Worm (Caenorhabditis elegans) whole organism, L2 larva: ENCODE data around the gene F57C2.5.

Experiments
- alr-1 ChIP-seq: fragments of 150-350 bp; optimal IDR thresholded peaks from 2 replicates; lab custom pipeline; 2014; ENCODE audit warnings: missing biosample characterization, missing genetic modification characterization
- dmd-4 ChIP-seq: sonication (generic microtip); optimal IDR thresholded peaks from 2 replicates; lab custom pipeline; 2017; ENCODE audit warnings: missing biosample characterization, missing genetic modification characterization
- elt-1 ChIP-seq: fragments of 150-350 bp; optimal IDR thresholded peaks from 2 replicates; lab custom pipeline; 2014; ENCODE audit warnings: missing biosample characterization, missing genetic modification characterization

DNA sequence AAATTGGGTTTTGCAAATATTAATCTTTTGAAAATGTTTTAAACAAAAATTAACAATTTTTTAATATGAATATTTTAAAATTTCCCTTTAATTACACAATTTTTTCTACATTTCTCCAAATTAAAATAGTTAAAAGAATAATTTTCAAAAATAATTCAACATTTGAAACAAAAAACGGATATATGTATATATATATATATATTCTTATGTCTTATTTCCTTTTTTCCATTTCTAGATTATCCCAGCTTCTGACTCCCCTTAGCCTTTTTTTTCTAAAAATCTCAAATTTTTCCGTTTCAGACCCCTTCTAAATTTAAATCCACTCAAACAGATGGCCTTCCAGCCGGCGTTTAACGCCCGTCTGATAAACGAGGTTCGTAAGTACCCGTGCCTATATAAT, 45.3 kb upstream of the F57C2.5 start, which contains the start of gene madf-5:
- TF ChIP-seq elt-1 (tag; lab: Kevin White, UChicago): no peak
- no peak for TF ChIP-seq dmd-4 (tag; lab: Kevin White, UChicago)
- TF ChIP-seq alr-1 (tag; lab: Kevin White, UChicago): no peak
